Worm (Caenorhabditis elegans) whole organism, L1 larva: Measurements from ENCODE around the gene F11G11.15.
"Not testable (repeated sequence)": the region's sequence is repeated elsewhere in the genome, so short reads cannot be mapped to it uniquely, and the experiment has no call there.

ENCODE experiments used
- C04F5.9 ChIP-seq: sonication (generic microtip); optimal IDR thresholded peaks from 2 replicates; lab custom pipeline; 2016; ENCODE audit warnings: missing genetic modification characterization, missing compliant biosample characterization
- C16A3.4 ChIP-seq: fragments of 150-350 bp; optimal IDR thresholded peaks from 2 replicates; lab custom pipeline; 2014; ENCODE audit warnings: missing biosample characterization, missing genetic modification characterization
- C34B4.2 ChIP-seq: sonication (generic microtip); optimal IDR thresholded peaks from 2 replicates; lab custom pipeline; 2017; ENCODE audit warnings: mild to moderate bottlenecking, missing genetic modification characterization, missing compliant biosample characterization
- Y116A8C.19 ChIP-seq: sonication (generic microtip); optimal IDR thresholded peaks from 2 replicates; lab custom pipeline; 2016; ENCODE audit warnings: missing compliant biosample characterization, missing genetic modification characterization, borderline replicate concordance
- alr-1 ChIP-seq: fragments of 200-800 bp; sonication (Bioruptor generic); optimal IDR thresholded peaks from 2 replicates; lab custom pipeline; 2018; ENCODE audit warnings: borderline replicate concordance, mild to moderate bottlenecking, missing genetic modification characterization, missing compliant biosample characterization
- aly-2 ChIP-seq: fragments of 150-350 bp; optimal IDR thresholded peaks from 2 replicates; lab custom pipeline; 2014; ENCODE audit warnings: missing biosample characterization, missing genetic modification characterization
- ama-1 ChIP-seq: fragments of 150-350 bp; optimal IDR thresholded peaks from 2 replicates; lab custom pipeline; 2014
- blmp-1 ChIP-seq: fragments of 150-350 bp; optimal IDR thresholded peaks from 2 replicates; lab custom pipeline; 2014; ENCODE audit warnings: missing biosample characterization, missing genetic modification characterization
- ceh-82 ChIP-seq, 3 experiments: fragments of 150-350 bp in 1 of 3; sonication (generic microtip) in 2 of 3; optimal IDR thresholded peaks; 2 replicates each; lab custom pipeline; 2014 to 2017; ENCODE audit warnings: missing biosample characterization in 3 of 3, missing genetic modification characterization in 3 of 3
- ceh-88 ChIP-seq: fragments of 200-800 bp; sonication (Bioruptor generic); IDR thresholded peaks from 2 replicates; pipeline ENCODE4 v1.3.6; 2022; ENCODE audit warnings: missing genetic modification characterization, missing compliant biosample characterization
- ceh-90 ChIP-seq: sonication (generic microtip); optimal IDR thresholded peaks from 2 replicates; lab custom pipeline; 2016; ENCODE audit warnings: missing genetic modification characterization, missing compliant biosample characterization
- dsc-1 ChIP-seq: sonication (generic microtip); optimal IDR thresholded peaks from 2 replicates; lab custom pipeline; 2016; ENCODE audit warnings: mild to moderate bottlenecking, missing genetic modification characterization, missing compliant biosample characterization
- efl-1 ChIP-seq, 4 experiments: fragments of 150-350 bp; optimal IDR thresholded peaks in 3 of 4; peaks in 1 of 4; 1 replicate in 1 of 4; 2 replicates in 3 of 4; lab custom pipeline; 2014; ENCODE audit warnings: missing biosample characterization in 2 of 4, missing genetic modification characterization in 2 of 4, missing genetic modification reagents in 2 of 4
- efl-3 ChIP-seq: fragments of 200-800 bp; sonication (Bioruptor generic); optimal IDR thresholded peaks from 2 replicates; lab custom pipeline; 2018; ENCODE audit warnings: mild to moderate bottlenecking, missing genetic modification characterization, missing compliant biosample characterization
- elt-2 ChIP-seq: sonication (generic microtip); optimal IDR thresholded peaks from 2 replicates; lab custom pipeline; 2016; ENCODE audit warnings: missing genetic modification characterization, mild to moderate bottlenecking, inconsistent platforms, missing compliant biosample characterization, missing genetic modification reagents
- elt-3 ChIP-seq, 6 experiments: fragments of 150-350 bp in 1 of 6; sonication (generic microtip); optimal IDR thresholded peaks; 2 replicates each; lab custom pipeline; 2017 to 2018; ENCODE audit warnings: missing biosample characterization in 6 of 6, missing genetic modification characterization in 6 of 6, inconsistent platforms in 1 of 6
- ets-5 ChIP-seq: fragments of 200-800 bp; sonication (Bioruptor generic); IDR thresholded peaks from 2 replicates; pipeline ENCODE4 v1.3.6; 2022; ENCODE audit warnings: missing genetic modification characterization, missing compliant biosample characterization
- fkh-10 ChIP-seq: sonication (generic microtip); optimal IDR thresholded peaks from 2 replicates; lab custom pipeline; 2017; ENCODE audit warnings: missing biosample characterization, missing genetic modification reagents, missing genetic modification characterization
- fkh-4 ChIP-seq: sonication (generic microtip); optimal IDR thresholded peaks from 2 replicates; lab custom pipeline; 2016; ENCODE audit warnings: missing compliant biosample characterization, missing genetic modification characterization, borderline replicate concordance
- fos-1 ChIP-seq: fragments of 150-350 bp; optimal IDR thresholded peaks from 2 replicates; lab custom pipeline; 2014; ENCODE audit warnings: missing biosample characterization, missing genetic modification characterization
- hlh-17 ChIP-seq: fragments of 200-800 bp; sonication (Bioruptor generic); optimal IDR thresholded peaks from 2 replicates; lab custom pipeline; 2018; ENCODE audit warnings: missing genetic modification characterization, mild to moderate bottlenecking, missing compliant biosample characterization, moderate library complexity, borderline replicate concordance
- hpl-2 ChIP-seq: fragments of 150-350 bp; optimal IDR thresholded peaks from 2 replicates; lab custom pipeline; 2014; ENCODE audit warnings: missing biosample characterization, missing genetic modification reagents, missing genetic modification characterization
- isw-1 ChIP-seq: fragments of 200-800 bp; sonication (Bioruptor generic); IDR thresholded peaks from 2 replicates; pipeline ENCODE4 v1.3.6; 2022; ENCODE audit warnings: missing genetic modification characterization, missing compliant biosample characterization
- lin-14 ChIP-seq: fragments of 200-800 bp; sonication (Bioruptor generic); optimal IDR thresholded peaks from 2 replicates; lab custom pipeline; 2018; ENCODE audit warnings: mild to moderate bottlenecking, missing genetic modification characterization, moderate library complexity, missing compliant biosample characterization
- lin-35 ChIP-seq, 2 experiments: fragments of 150-350 bp; optimal IDR thresholded peaks; 2 replicates each; lab custom pipeline; 2014; ENCODE audit warnings: missing biosample characterization in 2 of 2, missing genetic modification characterization in 2 of 2, missing genetic modification reagents in 2 of 2
- lir-3 ChIP-seq: sonication (generic microtip); optimal IDR thresholded peaks from 2 replicates; lab custom pipeline; 2016; ENCODE audit warnings: mild to moderate bottlenecking, missing genetic modification characterization, moderate library complexity, missing compliant biosample characterization; ENCODE audit not compliant: poor library complexity
- lsy-2 ChIP-seq, 2 experiments: fragments of 150-350 bp; optimal IDR thresholded peaks; 2 replicates each; lab custom pipeline; 2014; ENCODE audit warnings: missing biosample characterization in 2 of 2, missing genetic modification characterization in 2 of 2
- mdl-1 ChIP-seq, 2 experiments: fragments of 150-350 bp; optimal IDR thresholded peaks; 2 replicates each; lab custom pipeline; 2014 to 2017; ENCODE audit warnings: missing biosample characterization in 2 of 2, missing genetic modification characterization in 2 of 2, inconsistent platforms in 1 of 2
- mep-1 ChIP-seq: fragments of 150-350 bp; optimal IDR thresholded peaks from 2 replicates; lab custom pipeline; 2014; ENCODE audit warnings: missing biosample characterization, missing genetic modification characterization
- nhr-11 ChIP-seq: fragments of 150-350 bp; optimal IDR thresholded peaks from 2 replicates; lab custom pipeline; 2014; ENCODE audit warnings: missing biosample characterization, missing genetic modification characterization
- nhr-19 ChIP-seq: fragments of 200-800 bp; sonication (Bioruptor generic); conservative IDR thresholded peaks from 2 replicates; pipeline ENCODE4 v1.3.6; 2022; ENCODE audit warnings: missing genetic modification characterization, missing compliant biosample characterization
- nhr-20 ChIP-seq: sonication (generic microtip); optimal IDR thresholded peaks from 2 replicates; lab custom pipeline; 2016; ENCODE audit warnings: mild to moderate bottlenecking, missing genetic modification characterization, missing compliant biosample characterization
- nhr-28 ChIP-seq: fragments of 150-350 bp; optimal IDR thresholded peaks from 2 replicates; lab custom pipeline; 2014; ENCODE audit warnings: missing biosample characterization, missing genetic modification characterization
- nhr-47 ChIP-seq: sonication (generic microtip); optimal IDR thresholded peaks from 2 replicates; lab custom pipeline; 2016; ENCODE audit warnings: mild to moderate bottlenecking, missing genetic modification characterization, moderate library complexity, missing compliant biosample characterization
- nhr-71 ChIP-seq: sonication (generic microtip); optimal IDR thresholded peaks from 2 replicates; lab custom pipeline; 2016; ENCODE audit warnings: mild to moderate bottlenecking, missing genetic modification characterization, moderate library complexity, missing compliant biosample characterization
- nhr-76 ChIP-seq: sonication (generic microtip); optimal IDR thresholded peaks from 2 replicates; lab custom pipeline; 2017; ENCODE audit warnings: missing biosample characterization, missing genetic modification characterization
- nhr-84 ChIP-seq: sonication (generic microtip); optimal IDR thresholded peaks from 2 replicates; lab custom pipeline; 2017; ENCODE audit warnings: missing biosample characterization, missing genetic modification characterization
- nhr-85 ChIP-seq: sonication (generic microtip); peaks from one replicate; lab custom pipeline; 2016; ENCODE audit warnings: missing genetic modification characterization, inconsistent platforms, missing compliant biosample characterization
- nhr-90 ChIP-seq: sonication (generic microtip); optimal IDR thresholded peaks from 2 replicates; lab custom pipeline; 2016; ENCODE audit warnings: mild to moderate bottlenecking, missing genetic modification characterization, missing compliant biosample characterization; ENCODE audit not compliant: poor library complexity
- pag-3 ChIP-seq: sonication (generic microtip); optimal IDR thresholded peaks from 2 replicates; lab custom pipeline; 2017; ENCODE audit warnings: missing genetic modification characterization, mild to moderate bottlenecking, missing compliant biosample characterization, antibody characterized with exemption, borderline replicate concordance; ENCODE audit not compliant: insufficient read depth
- pax-3 ChIP-seq: fragments of 200-800 bp; sonication (Bioruptor generic); optimal IDR thresholded peaks from 2 replicates; lab custom pipeline; 2018; ENCODE audit warnings: mild to moderate bottlenecking, missing genetic modification characterization, moderate library complexity, missing compliant biosample characterization
- rnt-1 ChIP-seq: sonication (generic microtip); optimal IDR thresholded peaks from 2 replicates; lab custom pipeline; 2016; ENCODE audit warnings: mild to moderate bottlenecking, missing genetic modification characterization, moderate library complexity, missing compliant biosample characterization
- skn-1 ChIP-seq: fragments of 150-350 bp; optimal IDR thresholded peaks from 2 replicates; lab custom pipeline; 2014; ENCODE audit warnings: missing biosample characterization, missing genetic modification characterization
- snpc-4 ChIP-seq: fragments of 150-350 bp; optimal IDR thresholded peaks from 2 replicates; lab custom pipeline; 2014; ENCODE audit warnings: missing biosample characterization, missing genetic modification characterization
- snu-23 ChIP-seq: sonication (generic microtip); optimal IDR thresholded peaks from 2 replicates; lab custom pipeline; 2016; ENCODE audit warnings: missing genetic modification characterization, missing compliant biosample characterization
- sup-37 ChIP-seq: fragments of 200-800 bp; sonication (Bioruptor generic); optimal IDR thresholded peaks from 2 replicates; lab custom pipeline; 2018; ENCODE audit warnings: mild to moderate bottlenecking, missing genetic modification characterization, missing compliant biosample characterization
- unc-62 ChIP-seq: fragments of 150-350 bp; optimal IDR thresholded peaks from 2 replicates; lab custom pipeline; 2014; ENCODE audit warnings: missing biosample characterization, missing genetic modification reagents, missing genetic modification characterization
- unc-98 ChIP-seq: fragments of 200-800 bp; sonication (Bioruptor generic); IDR thresholded peaks from 2 replicates; pipeline ENCODE4 v1.3.6; 2022; ENCODE audit warnings: missing genetic modification characterization, missing compliant biosample characterization
- xbp-1 ChIP-seq: sonication (generic microtip); optimal IDR thresholded peaks from 2 replicates; lab custom pipeline; 2016; ENCODE audit warnings: missing genetic modification characterization, missing compliant biosample characterization

Gene F11G11.15

ce11 chrII:4898529-4898928, 23.9 kb downstream of the F11G11.15 start, which contains the start of gene msp-32:
TSS of gene msp-32 (plus strand) at chrII:4898829.
- TF ChIP-seq ceh-90, C34B4.2, nhr-84 (tag; lab: Kevin White, UChicago): not testable (repeated sequence)
- TF ChIP-seq, all 84 proteins: peak for 0; not testable (repeated sequence) for 84

- TF ChIP-seq ceh-82 (tag; optimal IDR thresholded peaks at IDR 0.05; lab: Kevin White, UChicago) (peak in 1 of 3 experiments; percentile 40), nhr-47 (tag; lab: Kevin White, UChicago) (peak; percentile 3), rnt-1 (tag; lab: Kevin White, UChicago) (peak; percentile 8), C34B4.2 (tag; lab: Kevin White, UChicago) (no peak), C04F5.9 (tag; lab: Kevin White, UChicago) (no peak), nhr-11 (tag; lab: Kevin White, UChicago) (no peak), lin-35 (GFP tag; optimal IDR thresholded peaks at IDR 0.05; lab: Kevin White, UChicago) (peak; percentile 33 to 67), snpc-4 (tag; lab: Kevin White, UChicago) (no peak), aly-2 (peak; percentile 24), unc-98 (GFP tag; lab: Robert Waterston, UW) (no peak), fkh-10 (no peak), ceh-88 (no peak), efl-1 (optimal IDR thresholded peaks at IDR 0.05; lab: Kevin White, UChicago) (peak; percentile 39 to 49), efl-1 (GFP tag; optimal IDR thresholded peaks at IDR 0.05 in 1 of 2; lab: Kevin White, UChicago) (peak; percentile 66 to 93), fos-1 (tag; lab: Kevin White, UChicago) (no peak), isw-1 (GFP tag; lab: Robert Waterston, UW) (no peak), xbp-1 (tag; lab: Kevin White, UChicago) (peak; percentile 7), fkh-4 (tag; lab: Kevin White, UChicago) (no peak), nhr-85 (tag; lab: Kevin White, UChicago) (peak; percentile 63), lir-3 (no peak), efl-3 (GFP tag; lab: Kevin White, UChicago) (no peak), dsc-1 (tag; lab: Kevin White, UChicago) (no peak), ets-5 (GFP tag; lab: Robert Waterston, UW) (no peak), hlh-17 (GFP tag; lab: Kevin White, UChicago) (no peak), nhr-28 (tag; lab: Kevin White, UChicago) (no peak), Y116A8C.19 (tag; lab: Kevin White, UChicago) (no peak), nhr-20 (tag; lab: Kevin White, UChicago) (peak; percentile 1), nhr-76 (tag; lab: Kevin White, UChicago) (no peak), nhr-90 (tag; lab: Kevin White, UChicago) (peak; percentile 4), elt-3 (tag; optimal IDR thresholded peaks at IDR 0.05; lab: Kevin White, UChicago) (no peak), hpl-2 (GFP tag; lab: Kevin White, UChicago) (no peak), snu-23 (GFP tag; lab: Kevin White, UChicago) (peak; percentile 48), mdl-1 (tag; optimal IDR thresholded peaks at IDR 0.05; lab: Kevin White, UChicago) (no peak), lsy-2 (tag; optimal IDR thresholded peaks at IDR 0.05; lab: Kevin White, UChicago) (peak; percentile 43 to 54), nhr-19 (no peak), sup-37 (GFP tag; lab: Kevin White, UChicago) (no peak), mep-1 (tag; lab: Kevin White, UChicago) (peak; percentile 62), skn-1 (tag; lab: Kevin White, UChicago) (peak; percentile 35), alr-1 (no peak), nhr-71 (tag; lab: Kevin White, UChicago) (peak; percentile 52), lin-14 (GFP tag; lab: Kevin White, UChicago) (peak; percentile 25), elt-2 (tag; lab: Kevin White, UChicago) (peak; percentile 71), C16A3.4 (no peak), pax-3 (tag; lab: Kevin White, UChicago) (no peak), unc-62 (GFP tag; lab: Kevin White, UChicago) (no peak), ceh-90 (tag; lab: Kevin White, UChicago) (no peak), blmp-1 (peak; percentile 37), pag-3 (tag; lab: Kevin White, UChicago) (no peak), ama-1 (lab: Kevin White, UChicago) (peak; percentile 61)
These were observed 27.4 kb downstream of the F11G11.15 start, which contains the start of gene R05F9.9 for ce11 chrII:4902035-4902434. TSS of gene R05F9.9 (minus strand) at chrII:4902100.
